Worm (Caenorhabditis elegans) whole organism, late embryonic: Measurements from ENCODE around the gene C17H11.5.
A peak's percentile ranks its signal among the peaks of the same experiment; 100 is the strongest.

Experiments used
- C08G9.2 ChIP-seq: sonication (generic microtip); optimal IDR thresholded peaks from 2 replicates; lab custom pipeline; 2016; ENCODE audit warnings: mild to moderate bottlenecking, missing genetic modification characterization, moderate library complexity, missing compliant biosample characterization
- F13H6.1 ChIP-seq: sonication (generic microtip); optimal IDR thresholded peaks from 2 replicates; lab custom pipeline; 2016; ENCODE audit warnings: missing genetic modification characterization, missing compliant biosample characterization
- K02D7.2 ChIP-seq: sonication (generic microtip); optimal IDR thresholded peaks from 2 replicates; lab custom pipeline; 2017; ENCODE audit warnings: mild to moderate bottlenecking, missing genetic modification characterization, missing compliant biosample characterization
- K09A11.1 ChIP-seq: sonication (generic microtip); optimal IDR thresholded peaks from 2 replicates; lab custom pipeline; 2017; ENCODE audit warnings: antibody characterized with exemption, mild to moderate bottlenecking, missing genetic modification characterization, missing compliant biosample characterization; ENCODE audit not compliant: insufficient read depth
- ama-1 ChIP-seq: fragments of 150-350 bp; optimal IDR thresholded peaks from 2 replicates; lab custom pipeline; 2014
- ceh-14 ChIP-seq: sonication (generic microtip); optimal IDR thresholded peaks from 2 replicates; lab custom pipeline; 2016; ENCODE audit warnings: missing genotype, missing genetic modification characterization, missing compliant biosample characterization
- ceh-18 ChIP-seq: sonication (generic microtip); optimal IDR thresholded peaks from 2 replicates; lab custom pipeline; 2016; ENCODE audit warnings: missing genetic modification characterization, missing compliant biosample characterization
- ceh-22 ChIP-seq: sonication (generic microtip); optimal IDR thresholded peaks from 2 replicates; lab custom pipeline; 2017; ENCODE audit warnings: missing biosample characterization, missing genetic modification characterization
- ceh-30 ChIP-seq: fragments of 150-350 bp; optimal IDR thresholded peaks from 2 replicates; lab custom pipeline; 2014; ENCODE audit warnings: missing biosample characterization, missing genetic modification characterization
- ceh-31 ChIP-seq: sonication (generic microtip); optimal IDR thresholded peaks from 2 replicates; lab custom pipeline; 2016; ENCODE audit warnings: missing genetic modification characterization, missing compliant biosample characterization
- ceh-34 ChIP-seq: sonication (generic microtip); optimal IDR thresholded peaks from 2 replicates; lab custom pipeline; 2016; ENCODE audit warnings: mild to moderate bottlenecking, missing genetic modification characterization, missing compliant biosample characterization
- ceh-48 ChIP-seq: sonication (generic microtip); optimal IDR thresholded peaks from 2 replicates; lab custom pipeline; 2016; ENCODE audit warnings: missing genetic modification characterization, inconsistent platforms, missing compliant biosample characterization
- ceh-9 ChIP-seq: sonication (generic microtip); optimal IDR thresholded peaks from 2 replicates; lab custom pipeline; 2016; ENCODE audit warnings: mild to moderate bottlenecking, missing genetic modification characterization, inconsistent platforms, missing compliant biosample characterization
- dmd-4 ChIP-seq: sonication (generic microtip); optimal IDR thresholded peaks from 2 replicates; lab custom pipeline; 2016; ENCODE audit warnings: borderline replicate concordance, missing genetic modification characterization, missing compliant biosample characterization
- elt-2 ChIP-seq: sonication (generic microtip); optimal IDR thresholded peaks from 2 replicates; lab custom pipeline; 2016; ENCODE audit warnings: missing genetic modification reagents, missing genetic modification characterization, missing compliant biosample characterization
- elt-4 ChIP-seq: sonication (generic microtip); optimal IDR thresholded peaks from 2 replicates; lab custom pipeline; 2016; ENCODE audit warnings: missing genetic modification characterization, missing compliant biosample characterization
- eyg-1 ChIP-seq: sonication (generic microtip); optimal IDR thresholded peaks from 2 replicates; lab custom pipeline; 2016; ENCODE audit warnings: missing genotype, missing genetic modification characterization, missing compliant biosample characterization
- fkh-6 ChIP-seq: sonication (generic microtip); optimal IDR thresholded peaks from 2 replicates; lab custom pipeline; 2016; ENCODE audit warnings: missing genetic modification characterization, missing compliant biosample characterization
- gmeb-2 ChIP-seq: sonication (generic microtip); optimal IDR thresholded peaks from 2 replicates; lab custom pipeline; 2016; ENCODE audit warnings: missing genetic modification characterization, inconsistent platforms, missing compliant biosample characterization
- hlh-30 ChIP-seq: sonication (generic microtip); optimal IDR thresholded peaks from 2 replicates; lab custom pipeline; 2017; ENCODE audit warnings: antibody characterized with exemption, missing genetic modification characterization, missing compliant biosample characterization; ENCODE audit not compliant: insufficient read depth
- hlh-8 ChIP-seq: sonication (generic microtip); optimal IDR thresholded peaks from 2 replicates; lab custom pipeline; 2016; ENCODE audit warnings: missing genotype, missing genetic modification characterization, missing compliant biosample characterization
- nfya-1 ChIP-seq: sonication (generic microtip); optimal IDR thresholded peaks from 2 replicates; lab custom pipeline; 2017; ENCODE audit warnings: missing genetic modification characterization, mild to moderate bottlenecking, missing compliant biosample characterization, antibody characterized with exemption, moderate library complexity
- nhr-11 ChIP-seq: fragments of 150-350 bp; optimal IDR thresholded peaks from 2 replicates; lab custom pipeline; 2014; ENCODE audit warnings: missing biosample characterization, missing genetic modification characterization
- npax-4 ChIP-seq: sonication (generic microtip); optimal IDR thresholded peaks from 2 replicates; lab custom pipeline; 2016; ENCODE audit warnings: missing genetic modification characterization, missing compliant biosample characterization
- odd-2 ChIP-seq: sonication (generic microtip); optimal IDR thresholded peaks from 2 replicates; lab custom pipeline; 2017; ENCODE audit warnings: antibody characterized with exemption, mild to moderate bottlenecking, missing genetic modification characterization, missing compliant biosample characterization
- pag-3 ChIP-seq: sonication (generic microtip); optimal IDR thresholded peaks from 2 replicates; lab custom pipeline; 2016; ENCODE audit warnings: missing compliant biosample characterization, missing genetic modification characterization, borderline replicate concordance
- pax-1 ChIP-seq: fragments of 150-350 bp; optimal IDR thresholded peaks from 2 replicates; lab custom pipeline; 2014; ENCODE audit warnings: missing biosample characterization, missing genetic modification characterization
- pha-4 ChIP-seq: fragments of 150-350 bp; optimal IDR thresholded peaks from 2 replicates; lab custom pipeline; 2018; ENCODE audit warnings: missing biosample characterization, missing genetic modification reagents, missing genetic modification characterization
- pqm-1 ChIP-seq: sonication (generic microtip); optimal IDR thresholded peaks from 2 replicates; lab custom pipeline; 2016; ENCODE audit warnings: missing genetic modification characterization, missing compliant biosample characterization
- ref-2 ChIP-seq: sonication (generic microtip); optimal IDR thresholded peaks from 2 replicates; lab custom pipeline; 2016; ENCODE audit warnings: missing genetic modification characterization, missing compliant biosample characterization
- rnt-1 ChIP-seq: sonication (generic microtip); optimal IDR thresholded peaks from 2 replicates; lab custom pipeline; 2016; ENCODE audit warnings: missing genetic modification characterization, missing compliant biosample characterization
- sdc-2 ChIP-seq: sonication (generic microtip); optimal IDR thresholded peaks from 2 replicates; lab custom pipeline; 2016; ENCODE audit warnings: missing genotype, missing genetic modification characterization, missing compliant biosample characterization
- sox-2 ChIP-seq: fragments of 200-800 bp; sonication (Bioruptor generic); IDR thresholded peaks from 2 replicates; pipeline ENCODE4 v1.3.6; 2022; ENCODE audit warnings: missing genetic modification reagents, missing genetic modification characterization, missing compliant biosample characterization
- sox-4 ChIP-seq: sonication (generic microtip); optimal IDR thresholded peaks from 2 replicates; lab custom pipeline; 2017; ENCODE audit warnings: mild to moderate bottlenecking, missing genetic modification characterization, inconsistent platforms, missing compliant biosample characterization
- syd-9 ChIP-seq: sonication (generic microtip); optimal IDR thresholded peaks from 2 replicates; lab custom pipeline; 2016; ENCODE audit warnings: mild to moderate bottlenecking, missing genetic modification characterization, moderate library complexity, missing compliant biosample characterization
- tbx-2 ChIP-seq: sonication (generic microtip); optimal IDR thresholded peaks from 2 replicates; lab custom pipeline; 2016; ENCODE audit warnings: missing genetic modification characterization, missing compliant biosample characterization
- tbx-7 ChIP-seq: sonication (generic microtip); optimal IDR thresholded peaks from 2 replicates; lab custom pipeline; 2016; ENCODE audit warnings: missing genotype, missing genetic modification characterization, missing compliant biosample characterization
- ttx-3 ChIP-seq: sonication (generic microtip); optimal IDR thresholded peaks from 2 replicates; lab custom pipeline; 2016; ENCODE audit warnings: missing genetic modification reagents, missing genetic modification characterization, missing compliant biosample characterization
- unc-3 ChIP-seq, 2 experiments: fragments of 200-800 bp in 1 of 2; sonication (Bioruptor generic) in 1 of 2; sonication (generic microtip) in 1 of 2; conservative IDR thresholded peaks in 1 of 2; optimal IDR thresholded peaks in 1 of 2; 2 replicates each; pipeline versions ENCODE4 v1.3.6 to Lab custom; 2016 to 2022; ENCODE audit warnings: missing compliant biosample characterization in 2 of 2, missing genetic modification characterization in 2 of 2, missing genetic modification reagents in 1 of 2
- unc-86 ChIP-seq: sonication (generic microtip); optimal IDR thresholded peaks from 2 replicates; lab custom pipeline; 2016; ENCODE audit warnings: missing genetic modification characterization, missing compliant biosample characterization
- zip-5 ChIP-seq: sonication (generic microtip); optimal IDR thresholded peaks from 2 replicates; lab custom pipeline; 2016; ENCODE audit warnings: missing genetic modification characterization, missing compliant biosample characterization
- ztf-16 ChIP-seq: sonication (generic microtip); optimal IDR thresholded peaks from 2 replicates; lab custom pipeline; 2017; ENCODE audit warnings: missing genetic modification characterization, missing compliant biosample characterization

The C17H11.5 gene

DNA sequence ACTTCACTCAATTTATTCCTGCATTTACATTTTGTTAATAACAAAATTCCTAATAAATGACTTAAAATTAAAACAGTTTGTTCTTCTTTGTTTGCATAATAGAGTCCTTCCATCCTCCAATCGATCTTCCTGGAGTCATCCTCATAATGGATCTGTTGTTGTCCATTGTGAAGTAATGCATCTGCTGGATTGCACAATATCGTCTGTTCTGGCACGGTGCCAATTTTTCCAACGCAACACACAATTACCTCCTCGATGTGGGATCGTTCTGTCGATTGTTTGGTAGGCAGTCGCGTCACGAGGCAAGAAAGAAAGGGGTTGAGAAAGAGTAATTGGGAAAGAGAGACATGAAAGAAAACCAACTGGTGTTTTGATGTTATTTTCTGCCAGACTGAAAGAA is 24.9 kb downstream of the C17H11.5 start:
- TF ChIP-seq rnt-1 (no peak), ceh-31 (tag; lab: Kevin White, UChicago) (peak; percentile 32), elt-4 (tag; lab: Kevin White, UChicago) (no peak), pqm-1 (tag; lab: Kevin White, UChicago) (no peak), hlh-30 (tag; lab: Kevin White, UChicago) (peak; percentile 73), F13H6.1 (no peak), K09A11.1 (tag; lab: Kevin White, UChicago) (no peak), zip-5 (tag; lab: Kevin White, UChicago) (no peak), dmd-4 (tag; lab: Kevin White, UChicago) (no peak), C08G9.2 (tag; lab: Kevin White, UChicago) (no peak), ceh-22 (tag; lab: Kevin White, UChicago) (no peak), unc-3 (GFP tag; conservative IDR thresholded peaks at IDR 0.05; lab: Robert Waterston, UW) (no peak), unc-3 (tag; optimal IDR thresholded peaks at IDR 0.05; lab: Kevin White, UChicago) (no peak), ceh-18 (tag; lab: Kevin White, UChicago) (no peak), sox-2 (GFP tag; lab: Robert Waterston, UW) (no peak; the same call in 1 of the 2 replicates), eyg-1 (tag; lab: Kevin White, UChicago) (no peak), gmeb-2 (no peak), ama-1 (peak; percentile 57), ztf-16 (tag; lab: Kevin White, UChicago) (no peak)

DNA sequence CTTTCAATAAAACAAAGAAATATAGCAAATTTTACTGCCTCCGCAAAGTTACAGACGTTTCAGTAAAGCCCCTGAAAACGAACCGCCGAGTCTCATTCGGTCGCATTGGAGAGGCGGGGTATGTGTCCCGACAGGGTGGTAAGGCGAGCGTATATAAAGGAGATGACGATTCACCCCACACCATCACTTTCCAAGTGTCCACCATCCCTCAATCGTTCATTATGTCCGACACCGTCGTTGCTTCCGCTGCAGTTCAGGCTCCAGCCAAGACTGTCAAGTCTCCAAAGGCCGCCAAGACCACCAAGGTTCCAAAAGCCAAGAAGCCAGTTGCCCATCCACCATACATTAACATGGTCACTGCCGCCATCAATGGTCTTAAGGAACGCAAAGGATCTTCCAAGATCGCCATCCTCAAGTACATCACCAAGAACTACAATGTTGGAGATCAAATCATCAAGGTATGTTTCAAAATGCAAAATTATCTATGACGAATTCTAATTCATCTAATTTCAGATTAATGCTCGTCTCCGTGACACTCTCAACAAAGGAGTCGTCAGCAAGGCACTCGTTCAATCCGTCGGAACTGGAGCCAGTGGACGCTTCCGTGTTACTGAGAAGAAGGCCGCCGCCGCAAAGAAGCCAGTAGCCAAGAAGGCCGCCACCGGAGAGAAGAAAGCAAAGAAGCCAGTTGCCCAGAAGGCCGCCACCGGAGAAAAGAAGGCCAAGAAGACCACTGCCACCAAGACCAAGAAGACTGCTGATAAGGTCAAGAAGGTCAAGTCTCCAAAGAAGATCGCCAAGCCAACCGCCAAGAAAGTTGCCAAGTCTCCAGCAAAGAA is 25.7 kb downstream of the C17H11.5 start, which contains the start of gene hil-3:
TSS of gene hil-3 (plus strand) at position 195 of the 839 bp plus-strand sequence.
- no peak for TF ChIP-seq C08G9.2 (tag; lab: Kevin White, UChicago)
- TF ChIP-seq sox-4 (tag; lab: Kevin White, UChicago) = no peak
- no peak for TF ChIP-seq pag-3 (tag; lab: Kevin White, UChicago)
- no peak for TF ChIP-seq nfya-1 (tag; lab: Kevin White, UChicago)
- TF ChIP-seq unc-3 (GFP tag; conservative IDR thresholded peaks at IDR 0.05; lab: Robert Waterston, UW) = no peak
- no peak for TF ChIP-seq unc-3 (tag; optimal IDR thresholded peaks at IDR 0.05; lab: Kevin White, UChicago)
- TF ChIP-seq pax-1 (tag; lab: Kevin White, UChicago) = no peak
- no peak for TF ChIP-seq ttx-3 (tag; lab: Kevin White, UChicago)
- no peak for TF ChIP-seq nhr-11 (tag; lab: Kevin White, UChicago)
- no peak for TF ChIP-seq pqm-1 (tag; lab: Kevin White, UChicago)
- peak; percentile 19 for TF ChIP-seq sdc-2 (tag; lab: Kevin White, UChicago)
- TF ChIP-seq ceh-9 (tag; lab: Kevin White, UChicago) = no peak
- no peak for TF ChIP-seq K09A11.1 (tag; lab: Kevin White, UChicago)
- no peak for TF ChIP-seq ceh-14
- no peak for TF ChIP-seq ztf-16 (tag; lab: Kevin White, UChicago)
- TF ChIP-seq ceh-22 (tag; lab: Kevin White, UChicago) = no peak
- TF ChIP-seq K02D7.2 = no peak
- no peak for TF ChIP-seq ceh-30
- no peak for TF ChIP-seq unc-86 (tag; lab: Kevin White, UChicago)
- no peak for TF ChIP-seq ceh-48 (tag; lab: Kevin White, UChicago)
- TF ChIP-seq odd-2 (tag; lab: Kevin White, UChicago) = no peak
- TF ChIP-seq tbx-7 (tag; lab: Kevin White, UChicago) = peak; percentile 9
- TF ChIP-seq elt-2 = no peak
- TF ChIP-seq hlh-30 (tag; lab: Kevin White, UChicago) = no peak
- TF ChIP-seq ref-2 = peak; percentile 56
- TF ChIP-seq pha-4 (tag; lab: Kevin White, UChicago) = no peak
- peak; percentile 46 for TF ChIP-seq ama-1
- no peak for TF ChIP-seq ceh-34 (tag; lab: Kevin White, UChicago)
- TF ChIP-seq ceh-18 (tag; lab: Kevin White, UChicago) = no peak
- no peak for TF ChIP-seq hlh-8 (tag; lab: Kevin White, UChicago)
- TF ChIP-seq tbx-2 (tag; lab: Kevin White, UChicago) = peak; percentile 36
- no peak for TF ChIP-seq eyg-1 (tag; lab: Kevin White, UChicago)
- TF ChIP-seq npax-4 (tag; lab: Kevin White, UChicago) = no peak
- no peak for TF ChIP-seq fkh-6 (tag; lab: Kevin White, UChicago)
- TF ChIP-seq ceh-31 (tag; lab: Kevin White, UChicago) = peak; percentile 26
- TF ChIP-seq syd-9 = no peak
